Worm (Caenorhabditis elegans): Measurements from ENCODE around the gene F28B4.4.

Gene F28B4.4

DNA sequence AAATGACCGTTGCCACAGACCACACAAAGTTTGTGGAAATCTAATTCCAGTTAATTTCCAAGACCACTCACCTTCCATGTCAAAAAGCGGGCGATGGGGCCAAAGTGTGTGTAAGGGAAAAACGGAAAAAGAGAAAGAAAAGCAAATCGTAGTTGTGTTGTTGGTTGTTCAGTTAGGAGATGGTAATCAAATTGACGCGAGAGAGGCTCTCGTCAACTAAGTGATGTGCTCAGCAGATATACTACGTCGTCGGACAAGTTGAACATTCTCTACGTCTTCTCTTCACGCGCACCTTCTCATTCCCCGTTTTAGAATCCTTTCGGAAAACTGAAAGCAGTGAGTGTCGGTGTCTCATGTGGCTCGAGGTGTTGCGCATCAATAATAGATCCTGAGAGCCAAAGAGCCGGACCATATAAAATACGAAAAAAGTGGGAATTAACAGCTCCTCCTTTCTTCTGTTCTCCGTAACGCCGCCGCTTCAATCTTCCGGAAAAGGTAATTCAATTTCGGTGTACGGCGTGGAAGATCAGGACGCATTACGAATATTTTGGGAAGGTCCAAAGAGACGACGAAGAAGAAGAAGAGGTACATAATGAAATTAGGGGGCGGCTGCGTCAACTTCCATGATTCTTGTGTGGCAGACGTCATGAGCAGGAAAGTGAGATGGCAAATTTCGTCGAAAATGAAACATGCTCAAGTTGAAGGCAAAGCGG, 17.9 kb downstream of the F28B4.4 start:
- TF ChIP-seq sem-4 (tag; optimal IDR thresholded peaks at IDR 0.05) (peak; percentile 30), lin-11 (tag; optimal IDR thresholded peaks at IDR 0.05) (no peak), nhr-23 (tag; optimal IDR thresholded peaks at IDR 0.05) (no peak), dmd-4 (tag; optimal IDR thresholded peaks at IDR 0.05) (no peak), R02D3.7 (tag; optimal IDR thresholded peaks at IDR 0.05) (no peak)

DNA sequence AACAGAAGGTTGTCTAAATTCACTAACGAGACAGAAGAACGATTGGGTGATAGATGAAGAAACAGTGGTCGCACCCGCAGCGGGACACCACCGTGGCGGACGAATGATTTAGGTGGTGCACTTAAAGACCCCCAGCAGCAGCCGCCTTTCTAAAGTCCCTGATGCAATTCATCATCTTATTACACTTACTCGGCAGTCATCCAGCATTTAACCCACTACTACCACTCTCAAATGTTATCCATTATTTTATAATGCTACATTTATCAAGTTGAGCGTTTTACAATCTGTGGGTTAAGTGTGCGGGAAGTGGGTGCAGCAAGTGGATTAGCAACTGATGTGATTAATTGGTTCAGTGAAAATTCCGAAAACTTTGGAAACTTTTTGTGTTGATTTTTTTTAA, 19.2 kb downstream of the F28B4.4 start:
- peak; percentile 1 for TF ChIP-seq mab-5 (tag; optimal IDR thresholded peaks at IDR 0.05)
- no peak for TF ChIP-seq ztf-11 (tag; optimal IDR thresholded peaks at IDR 0.05)
- no peak for TF ChIP-seq nhr-11 (tag; optimal IDR thresholded peaks at IDR 0.05)

DNA sequence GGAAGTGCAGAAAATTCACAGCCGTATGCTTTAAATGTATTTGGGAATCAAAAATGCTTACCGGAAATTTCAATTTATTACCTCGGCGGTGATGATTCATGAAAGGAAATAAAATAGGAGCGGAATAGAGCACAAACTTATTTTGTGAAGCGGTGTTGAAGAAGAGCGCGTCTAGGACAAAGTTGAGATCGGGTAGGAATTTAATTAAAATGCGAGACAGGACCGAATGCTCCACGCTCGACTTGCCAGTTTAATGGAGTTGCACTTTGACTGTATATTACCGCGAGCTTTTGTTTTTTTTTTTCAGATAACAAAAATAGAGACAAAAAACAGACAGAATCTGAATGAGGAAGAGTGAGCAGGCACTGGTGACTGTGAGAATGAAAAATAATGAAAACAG, 24.8 kb downstream of the F28B4.4 start:
- no peak for TF ChIP-seq nhr-12 (tag; optimal IDR thresholded peaks at IDR 0.05)
- TF ChIP-seq nhr-6 (tag; optimal IDR thresholded peaks at IDR 0.05): no peak
- no peak for TF ChIP-seq nhr-23 (tag; optimal IDR thresholded peaks at IDR 0.05)
- no peak for TF ChIP-seq sma-9 (GFP tag; optimal IDR thresholded peaks at IDR 0.05)
- no peak for TF ChIP-seq sma-9 (tag; optimal IDR thresholded peaks at IDR 0.05)
- no peak for TF ChIP-seq unc-39 (tag; optimal IDR thresholded peaks at IDR 0.05)
- no peak for TF ChIP-seq zag-1 (tag; optimal IDR thresholded peaks at IDR 0.05)
- TF ChIP-seq ZK546.5 (tag; optimal IDR thresholded peaks at IDR 0.05): no peak
- TF ChIP-seq nhr-77 (tag; optimal IDR thresholded peaks at IDR 0.05): no peak
- no peak for TF ChIP-seq ceh-82 (tag; optimal IDR thresholded peaks at IDR 0.05)
- no peak for TF ChIP-seq nhr-10 (tag; optimal IDR thresholded peaks at IDR 0.05)
- no peak for TF ChIP-seq R02D3.7 (tag; optimal IDR thresholded peaks at IDR 0.05)
- TF ChIP-seq nhr-237 (tag; optimal IDR thresholded peaks at IDR 0.05): no peak
- TF ChIP-seq snpc-4 (tag; optimal IDR thresholded peaks at IDR 0.05): no peak

DNA sequence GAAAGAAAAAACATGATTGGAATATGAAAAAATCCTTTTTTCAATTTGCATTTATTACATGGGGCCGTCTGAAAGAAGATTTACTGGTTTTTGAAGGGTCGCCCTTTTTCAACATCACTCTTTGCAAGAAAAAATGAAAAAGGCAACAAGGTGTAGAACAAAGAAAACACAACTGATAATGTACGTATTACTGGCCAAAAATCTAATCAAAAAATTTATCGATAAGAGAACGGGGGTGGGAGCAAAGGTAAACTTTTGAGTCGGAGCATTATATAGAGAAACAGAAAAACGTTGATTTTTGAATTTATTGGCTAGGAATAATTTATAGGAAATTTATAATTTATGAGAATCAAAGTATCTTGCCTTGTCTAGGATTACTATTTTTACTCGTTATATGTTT, 27.6 kb downstream of the F28B4.4 start:
- TF ChIP-seq nhr-77 (tag; optimal IDR thresholded peaks at IDR 0.05) (no peak), nhr-129 (tag; optimal IDR thresholded peaks at IDR 0.05) (no peak), ceh-16 (tag; optimal IDR thresholded peaks at IDR 0.05) (no peak), fos-1 (tag; optimal IDR thresholded peaks at IDR 0.05) (peak; percentile 60), skn-1 (tag; optimal IDR thresholded peaks at IDR 0.05) (no peak), gmeb-1 (tag; optimal IDR thresholded peaks at IDR 0.05) (no peak), alr-1 (tag; optimal IDR thresholded peaks at IDR 0.05) (no peak)

DNA sequence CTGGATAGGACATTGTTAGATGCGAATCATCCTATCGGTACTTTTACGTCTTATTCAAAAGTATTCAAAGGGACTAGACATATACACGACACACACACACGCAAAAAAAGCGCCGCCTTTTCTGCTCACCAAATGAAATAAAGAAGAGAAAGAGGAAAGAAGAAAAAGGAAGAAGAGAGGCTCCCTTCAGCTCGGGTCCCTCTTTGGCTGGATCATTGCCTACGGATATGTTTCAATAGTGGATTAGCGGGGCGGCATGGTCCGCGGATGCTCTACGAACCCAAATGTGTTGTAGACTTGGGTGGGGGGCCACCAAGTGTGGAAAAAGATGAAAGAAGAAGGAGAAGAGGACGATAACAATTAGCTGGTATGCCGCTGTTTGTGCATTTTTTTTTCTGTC, 28.0 kb downstream of the F28B4.4 start:
- TF ChIP-seq nhr-21 (tag; optimal IDR thresholded peaks at IDR 0.05): no peak
- TF ChIP-seq nhr-11 (tag; optimal IDR thresholded peaks at IDR 0.05): no peak
- TF ChIP-seq lsy-2 (tag; optimal IDR thresholded peaks at IDR 0.05): no peak
- no peak for TF ChIP-seq mbf-1 (tag; optimal IDR thresholded peaks at IDR 0.05)
- TF ChIP-seq gmeb-1 (tag; optimal IDR thresholded peaks at IDR 0.05): no peak
- TF ChIP-seq blmp-1 (tag; optimal IDR thresholded peaks at IDR 0.05; ENCODE audit: insufficient read depth): no peak
- TF ChIP-seq ztf-1 (GFP tag; conservative IDR thresholded peaks at IDR 0.05): no peak
- TF ChIP-seq snpc-4 (tag; optimal IDR thresholded peaks at IDR 0.05): no peak
- TF ChIP-seq egl-27 (tag; optimal IDR thresholded peaks at IDR 0.05): no peak
- no peak for TF ChIP-seq fos-1 (tag; optimal IDR thresholded peaks at IDR 0.05)
- no peak for TF ChIP-seq nhr-10 (tag; optimal IDR thresholded peaks at IDR 0.05)
- no peak for TF ChIP-seq nhr-25 (tag; optimal IDR thresholded peaks at IDR 0.05)
- no peak for TF ChIP-seq peb-1 (tag; optimal IDR thresholded peaks at IDR 0.05)
- no peak for TF ChIP-seq ama-1 (optimal IDR thresholded peaks at IDR 0.05)
- TF ChIP-seq zag-1 (tag; optimal IDR thresholded peaks at IDR 0.05): no peak
- no peak for TF ChIP-seq alr-1 (tag; optimal IDR thresholded peaks at IDR 0.05)
- TF ChIP-seq unc-62 (GFP tag; optimal IDR thresholded peaks at IDR 0.05): no peak
- TF ChIP-seq sem-4 (tag; optimal IDR thresholded peaks at IDR 0.05): no peak
- TF ChIP-seq nhr-12 (tag; optimal IDR thresholded peaks at IDR 0.05): no peak

All from whole organism, L2 larva.